Fruit fly (Drosophila melanogaster): ENCODE results near the gene CG44001.

DNA sequence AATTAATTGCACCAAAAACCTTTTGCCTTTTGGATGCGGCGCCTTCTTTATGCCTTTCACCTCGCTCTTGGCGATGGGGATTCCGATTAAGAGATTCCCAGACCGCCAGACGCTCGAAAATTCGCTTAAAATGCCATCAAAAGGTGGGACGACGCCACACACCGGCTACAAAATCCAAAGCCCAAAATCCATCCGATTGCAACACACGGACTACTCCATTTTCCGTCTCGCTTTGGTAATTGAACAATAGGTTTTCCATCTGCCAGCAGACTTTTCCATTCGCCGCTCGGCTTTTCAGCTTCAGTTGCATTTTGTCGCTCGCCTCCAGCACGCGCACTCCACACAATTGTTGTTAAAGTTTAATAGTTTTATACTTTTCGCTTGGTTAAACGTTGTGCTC lies 17.4 kb downstream of the CG44001 start, which contains the start of gene qtc:
- TF ChIP-seq pan (optimal IDR thresholded peaks at IDR 0.05): no peak
- no peak for TF ChIP-seq psq (optimal IDR thresholded peaks at IDR 0.05)
- TF ChIP-seq CG8478 (optimal IDR thresholded peaks at IDR 0.05): no peak
